Worm (Caenorhabditis elegans): Measurements from ENCODE around the gene T12A2.21.
A peak's percentile ranks its signal among the peaks of the same experiment; 100 is the strongest.

Gene T12A2.21

ce11 chrIII:6207881-6208280 is 28.7 kb downstream of the T12A2.21 start, which contains the start of gene C23G10.2:
C23G10.2 (plus strand) TSS chrIII:6208064.
- TF ChIP-seq elt-2 (tag; optimal IDR thresholded peaks at IDR 0.05) = peak; percentile 18
- peak; percentile 28 for TF ChIP-seq nhr-25 (tag; optimal IDR thresholded peaks at IDR 0.05)
- no peak for TF ChIP-seq ceh-9 (tag; optimal IDR thresholded peaks at IDR 0.05)

ce11 chrIII:6207046-6207445 is 29.5 kb downstream of the T12A2.21 start:
- no peak for TF ChIP-seq mdl-1 (tag; optimal IDR thresholded peaks at IDR 0.05)
- TF ChIP-seq zag-1 (tag; optimal IDR thresholded peaks at IDR 0.05) = no peak
- no peak for TF ChIP-seq ceh-82 (tag; optimal IDR thresholded peaks at IDR 0.05)
- TF ChIP-seq nhr-12 (tag; optimal IDR thresholded peaks at IDR 0.05) = no peak
- TF ChIP-seq ztf-4 (tag; optimal IDR thresholded peaks at IDR 0.05) = no peak
- no peak for TF ChIP-seq nhr-77 (tag; optimal IDR thresholded peaks at IDR 0.05)
- no peak for TF ChIP-seq sea-2 (GFP tag; optimal IDR thresholded peaks at IDR 0.05)
- TF ChIP-seq R02D3.7 (tag; optimal IDR thresholded peaks at IDR 0.05) = no peak
- no peak for TF ChIP-seq daf-12 (tag; optimal IDR thresholded peaks at IDR 0.05)
- no peak for TF ChIP-seq hmg-11 (tag; optimal IDR thresholded peaks at IDR 0.05)
- TF ChIP-seq tbx-2 (tag; optimal IDR thresholded peaks at IDR 0.05) = no peak
- TF ChIP-seq ceh-16 (tag; optimal IDR thresholded peaks at IDR 0.05) = no peak
- no peak for TF ChIP-seq elt-2 (tag; optimal IDR thresholded peaks at IDR 0.05)
- no peak for TF ChIP-seq nhr-76 (tag; optimal IDR thresholded peaks at IDR 0.05)
- no peak for TF ChIP-seq lsy-12 (tag; optimal IDR thresholded peaks at IDR 0.05)
- no peak for TF ChIP-seq nhr-237 (tag; optimal IDR thresholded peaks at IDR 0.05)
- no peak for TF ChIP-seq pha-4 (tag; optimal IDR thresholded peaks at IDR 0.05)

ce11 chrIII:6206161-6206853 is 30.2 kb downstream of the T12A2.21 start, which contains the start of the genes sna-3 and rps-3:
sna-3 (minus strand) TSS chrIII:6206211.
rps-3 (plus strand) TSS chrIII:6206803.
- peak; percentile 83 for TF ChIP-seq nhr-25 (tag; optimal IDR thresholded peaks at IDR 0.05)
- TF ChIP-seq nfya-1 (tag; optimal IDR thresholded peaks at IDR 0.05; ENCODE audit: insufficient read depth) = peak; percentile 90
- peak; percentile 57 for TF ChIP-seq ceh-28 (tag; optimal IDR thresholded peaks at IDR 0.05)
- TF ChIP-seq ama-1 (optimal IDR thresholded peaks at IDR 0.05) = peak; percentile 40
- no peak for TF ChIP-seq elt-3 (tag; optimal IDR thresholded peaks at IDR 0.05)
- peak; percentile 62 for TF ChIP-seq R02D3.7 (tag; optimal IDR thresholded peaks at IDR 0.05)
- TF ChIP-seq lsy-12 (tag; optimal IDR thresholded peaks at IDR 0.05) = peak; percentile 29
- TF ChIP-seq fos-1 (tag; optimal IDR thresholded peaks at IDR 0.05) = no peak
- TF ChIP-seq elt-2 (tag; optimal IDR thresholded peaks at IDR 0.05) = peak; percentile 47
- TF ChIP-seq nhr-12 (tag; optimal IDR thresholded peaks at IDR 0.05) = no peak
- no peak for TF ChIP-seq daf-12 (tag; optimal IDR thresholded peaks at IDR 0.05)
- TF ChIP-seq lin-39 (tag; optimal IDR thresholded peaks at IDR 0.05) = peak; percentile 63
- TF ChIP-seq nhr-237 (tag; optimal IDR thresholded peaks at IDR 0.05) = no peak
- TF ChIP-seq nhr-11 (tag; optimal IDR thresholded peaks at IDR 0.05) = peak; percentile 31
- no peak for TF ChIP-seq tbx-2 (tag; optimal IDR thresholded peaks at IDR 0.05)
- peak; percentile 34 for TF ChIP-seq egl-5 (tag; optimal IDR thresholded peaks at IDR 0.05)
- TF ChIP-seq pqm-1 (tag; optimal IDR thresholded peaks at IDR 0.05) = peak; percentile 65
- peak; percentile 8 for TF ChIP-seq jun-1 (tag; optimal IDR thresholded peaks at IDR 0.05)
- TF ChIP-seq pha-4 (tag; optimal IDR thresholded peaks at IDR 0.05) = peak; percentile 92
- TF ChIP-seq nhr-43 (tag; optimal IDR thresholded peaks at IDR 0.05; ENCODE audit: poor library complexity, severe bottlenecking) = peak; percentile 43
- TF ChIP-seq nhr-23 (tag; optimal IDR thresholded peaks at IDR 0.05) = peak; percentile 76
- TF ChIP-seq lin-15B (tag; optimal IDR thresholded peaks at IDR 0.05) = peak; percentile 84
- TF ChIP-seq nhr-28 (tag; optimal IDR thresholded peaks at IDR 0.05) = no peak
- no peak for TF ChIP-seq ztf-4 (tag; optimal IDR thresholded peaks at IDR 0.05)
- TF ChIP-seq hmg-11 (tag; optimal IDR thresholded peaks at IDR 0.05) = peak; percentile 73

- TF ChIP-seq nhr-237 (tag; optimal IDR thresholded peaks at IDR 0.05) (no peak), nhr-12 (tag; optimal IDR thresholded peaks at IDR 0.05) (no peak), nhr-77 (tag; optimal IDR thresholded peaks at IDR 0.05) (no peak), nhr-76 (tag; optimal IDR thresholded peaks at IDR 0.05) (no peak), nhr-28 (tag; optimal IDR thresholded peaks at IDR 0.05) (no peak), pha-4 (tag; optimal IDR thresholded peaks at IDR 0.05) (no peak), ceh-28 (tag; optimal IDR thresholded peaks at IDR 0.05) (no peak), ztf-4 (tag; optimal IDR thresholded peaks at IDR 0.05) (no peak), tbx-2 (tag; optimal IDR thresholded peaks at IDR 0.05) (no peak)
These were observed 34.1 kb downstream of the T12A2.21 start for ce11 chrIII:6202440-6202839.
